Worm (Caenorhabditis elegans) whole organism, L4 larva: ENCODE data around the gene pik-1.

ENCODE experiments used
- Y75B8A.6 ChIP-seq: fragments of 200-800 bp; sonication (Bioruptor generic); IDR thresholded peaks from 2 replicates; pipeline ENCODE4 v1.3.6; 2022; ENCODE audit warnings: missing genetic modification reagents, missing genetic modification characterization, missing compliant biosample characterization
- ama-1 ChIP-seq: fragments of 150-350 bp; optimal IDR thresholded peaks from 2 replicates; lab custom pipeline; 2014; ENCODE audit warnings: inconsistent platforms, mixed read lengths
- arid-1 ChIP-seq: fragments of 200-800 bp; sonication (Bioruptor generic); conservative IDR thresholded peaks from 2 replicates; pipeline ENCODE4 v1.3.6; 2022; ENCODE audit warnings: missing genetic modification reagents, missing genetic modification characterization, missing compliant biosample characterization
- egl-27 ChIP-seq: sonication (generic microtip); optimal IDR thresholded peaks from 3 replicates; lab custom pipeline; 2017; ENCODE audit warnings: missing biosample characterization, missing genetic modification reagents, missing genetic modification characterization
- fkh-10 ChIP-seq: fragments of 150-350 bp; optimal IDR thresholded peaks from 2 replicates; lab custom pipeline; 2014; ENCODE audit warnings: missing biosample characterization, missing genetic modification reagents, missing genetic modification characterization
- hmg-1.1 ChIP-seq: fragments of 200-800 bp; sonication (Bioruptor generic); IDR thresholded peaks from 2 replicates; pipeline ENCODE4 v1.3.6; 2022; ENCODE audit warnings: missing genetic modification reagents, missing genetic modification characterization, missing compliant biosample characterization
- jun-1 ChIP-seq: fragments of 150-350 bp; optimal IDR thresholded peaks from 2 replicates; lab custom pipeline; 2014; ENCODE audit warnings: missing biosample characterization, missing genetic modification reagents, missing genetic modification characterization
- lin-39 ChIP-seq: fragments of 150-350 bp; optimal IDR thresholded peaks from 2 replicates; lab custom pipeline; 2014; ENCODE audit warnings: missing biosample characterization, missing genetic modification reagents, missing genetic modification characterization
- nhr-10 ChIP-seq: fragments of 150-350 bp; optimal IDR thresholded peaks from 2 replicates; lab custom pipeline; 2014; ENCODE audit warnings: missing biosample characterization, missing genetic modification characterization
- nhr-11 ChIP-seq: fragments of 150-350 bp; optimal IDR thresholded peaks from 2 replicates; lab custom pipeline; 2014; ENCODE audit warnings: missing biosample characterization, missing genetic modification characterization
- nhr-25 ChIP-seq: sonication (generic microtip); optimal IDR thresholded peaks from 2 replicates; lab custom pipeline; 2017; ENCODE audit warnings: missing genetic modification characterization, mild to moderate bottlenecking, missing compliant biosample characterization, antibody characterized with exemption, moderate library complexity, borderline replicate concordance; ENCODE audit not compliant: insufficient read depth
- pqm-1 ChIP-seq: sonication (generic microtip); optimal IDR thresholded peaks from 2 replicates; lab custom pipeline; 2017; ENCODE audit warnings: missing biosample characterization, missing genetic modification characterization
- skn-1 ChIP-seq: fragments of 150-350 bp; optimal IDR thresholded peaks from 2 replicates; lab custom pipeline; 2014; ENCODE audit warnings: missing biosample characterization, missing genetic modification characterization
- ztf-11 ChIP-seq: fragments of 150-350 bp; optimal IDR thresholded peaks from 2 replicates; lab custom pipeline; 2014; ENCODE audit warnings: missing biosample characterization, missing genetic modification characterization

DNA sequence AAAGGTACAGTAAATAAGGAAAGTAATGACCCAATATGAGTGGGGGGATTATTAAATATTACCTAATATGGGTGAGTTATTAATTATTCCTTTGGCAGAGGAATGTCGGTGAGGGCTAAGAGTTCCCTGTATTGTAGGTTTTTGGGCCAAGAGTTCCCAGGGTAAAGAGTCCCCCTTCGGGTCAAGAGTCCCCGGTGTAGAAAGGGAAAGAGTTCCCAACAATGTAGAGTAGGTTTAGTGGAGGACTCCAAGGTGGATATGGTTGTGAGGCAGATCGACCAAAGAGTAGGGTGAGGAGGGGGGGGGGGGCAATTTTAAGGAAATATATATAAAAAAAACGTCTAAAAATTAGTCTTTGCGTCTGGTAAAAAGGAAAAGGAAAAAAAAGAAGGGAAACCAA lies 41.1 kb downstream of the pik-1 start:
- TF ChIP-seq ztf-11: no peak
- TF ChIP-seq nhr-11 (tag; lab: Kevin White, UChicago): no peak
- no peak for TF ChIP-seq jun-1 (tag; lab: Kevin White, UChicago)
- no peak for TF ChIP-seq skn-1 (tag; lab: Kevin White, UChicago)
- TF ChIP-seq lin-39: no peak
- TF ChIP-seq arid-1 (GFP tag; lab: Robert Waterston, UW): no peak
- TF ChIP-seq nhr-25: no peak
- no peak for TF ChIP-seq fkh-10 (GFP tag; lab: Kevin White, UChicago)
- no peak for TF ChIP-seq hmg-1.1 (GFP tag; lab: Robert Waterston, UW)
- TF ChIP-seq nhr-10 (tag; lab: Kevin White, UChicago): no peak
- no peak for TF ChIP-seq Y75B8A.6 (GFP tag; lab: Robert Waterston, UW)
- TF ChIP-seq ama-1 (lab: Kevin White, UChicago): no peak
- TF ChIP-seq egl-27: no peak
- TF ChIP-seq pqm-1 (tag; lab: Kevin White, UChicago): no peak
